Worm (Caenorhabditis elegans) whole organism, L4 larva: ENCODE measurements around the gene nipa-1.

Experiments used
- F37D6.2 ChIP-seq: sonication (generic microtip); optimal IDR thresholded peaks from 2 replicates; lab custom pipeline; 2016; ENCODE audit warnings: mild to moderate bottlenecking, missing genetic modification characterization, missing compliant biosample characterization
- F49E8.2 ChIP-seq: sonication (generic microtip); optimal IDR thresholded peaks from 2 replicates; lab custom pipeline; 2016; ENCODE audit warnings: missing compliant biosample characterization, mild to moderate bottlenecking, missing genetic modification characterization, borderline replicate concordance
- R02D3.7 ChIP-seq: fragments of 150-350 bp; sonication (generic microtip); optimal IDR thresholded peaks from 3 replicates; lab custom pipeline; 2014; ENCODE audit warnings: missing biosample characterization, missing genetic modification characterization
- Y105C5A.15 ChIP-seq: fragments of 200-800 bp; sonication (Bioruptor generic); IDR thresholded peaks from 2 replicates; pipeline ENCODE4 v1.3.6; 2022; ENCODE audit warnings: missing genetic modification characterization, missing compliant biosample characterization
- Y5F2A.4 ChIP-seq: fragments of 200-800 bp; sonication (Bioruptor generic); optimal IDR thresholded peaks from 2 replicates; lab custom pipeline; 2018; ENCODE audit warnings: mild to moderate bottlenecking, missing genetic modification characterization, missing compliant biosample characterization
- ama-1 ChIP-seq: fragments of 150-350 bp; optimal IDR thresholded peaks from 2 replicates; lab custom pipeline; 2014; ENCODE audit warnings: inconsistent platforms, mixed read lengths
- arid-1 ChIP-seq: fragments of 200-800 bp; sonication (Bioruptor generic); conservative IDR thresholded peaks from 2 replicates; pipeline ENCODE4 v1.3.6; 2022; ENCODE audit warnings: missing genetic modification reagents, missing genetic modification characterization, missing compliant biosample characterization
- ces-1 ChIP-seq: fragments of 150-350 bp; sonication (generic microtip); optimal IDR thresholded peaks from 4 replicates; lab custom pipeline; 2014; ENCODE audit warnings: missing biosample characterization, missing genetic modification reagents, missing genetic modification characterization
- daf-12 ChIP-seq: fragments of 150-350 bp; optimal IDR thresholded peaks from 2 replicates; lab custom pipeline; 2014; ENCODE audit warnings: missing biosample characterization, missing genetic modification reagents, missing genetic modification characterization
- daf-16 ChIP-seq, 3 experiments: sonication (generic microtip); optimal IDR thresholded peaks; 2 replicates each; lab custom pipeline; 2016 to 2017; ENCODE audit warnings: missing genetic modification characterization in 3 of 3, missing genetic modification reagents in 3 of 3, mild to moderate bottlenecking in 2 of 3, missing compliant biosample characterization in 2 of 3, missing biosample characterization in 1 of 3, moderate library complexity in 1 of 3
- dmd-9 ChIP-seq: fragments of 200-800 bp; sonication (Bioruptor generic); IDR thresholded peaks from 2 replicates; pipeline ENCODE4 v1.3.6; 2022; ENCODE audit warnings: missing genetic modification reagents, missing genetic modification characterization, missing compliant biosample characterization
- egl-27 ChIP-seq: sonication (generic microtip); optimal IDR thresholded peaks from 3 replicates; lab custom pipeline; 2017; ENCODE audit warnings: missing biosample characterization, missing genetic modification reagents, missing genetic modification characterization
- egl-43 ChIP-seq: fragments of 200-800 bp; sonication (Bioruptor generic); IDR thresholded peaks from 2 replicates; pipeline ENCODE4 v1.3.6; 2022; ENCODE audit warnings: missing genetic modification reagents, missing genetic modification characterization, missing compliant biosample characterization
- lin-15B ChIP-seq: fragments of 150-350 bp; sonication (generic microtip); optimal IDR thresholded peaks from 3 replicates; lab custom pipeline; 2014; ENCODE audit warnings: missing biosample characterization, missing genetic modification characterization
- lin-39 ChIP-seq: fragments of 150-350 bp; optimal IDR thresholded peaks from 2 replicates; lab custom pipeline; 2014; ENCODE audit warnings: missing biosample characterization, missing genetic modification reagents, missing genetic modification characterization
- madf-5 ChIP-seq, 2 experiments: fragments of 200-800 bp; sonication (Bioruptor generic); IDR thresholded peaks; 2 replicates each; pipeline ENCODE4 v1.3.6; 2022; ENCODE audit warnings: missing compliant biosample characterization in 2 of 2, missing genetic modification characterization in 2 of 2
- mdl-1 ChIP-seq, 2 experiments: fragments of 150-350 bp in 1 of 2; sonication (generic microtip) in 1 of 2; optimal IDR thresholded peaks; 2 replicates each; lab custom pipeline; 2014 to 2017; ENCODE audit warnings: missing biosample characterization in 2 of 2, missing genetic modification characterization in 2 of 2
- mes-2 ChIP-seq: sonication (generic microtip); optimal IDR thresholded peaks from 2 replicates; lab custom pipeline; 2016; ENCODE audit warnings: missing genotype, mild to moderate bottlenecking, missing genetic modification characterization, missing compliant biosample characterization; ENCODE audit not compliant: poor library complexity, severe bottlenecking
- nhr-25 ChIP-seq: sonication (generic microtip); optimal IDR thresholded peaks from 2 replicates; lab custom pipeline; 2017; ENCODE audit warnings: missing genetic modification characterization, mild to moderate bottlenecking, missing compliant biosample characterization, antibody characterized with exemption, moderate library complexity, borderline replicate concordance; ENCODE audit not compliant: insufficient read depth
- nhr-28 ChIP-seq: fragments of 150-350 bp; optimal IDR thresholded peaks from 2 replicates; lab custom pipeline; 2014; ENCODE audit warnings: missing biosample characterization, missing genetic modification characterization
- nhr-41 ChIP-seq: fragments of 200-800 bp; sonication (Bioruptor generic); IDR thresholded peaks from 2 replicates; pipeline ENCODE4 v1.3.6; 2022; ENCODE audit warnings: missing genetic modification reagents, missing genetic modification characterization, missing compliant biosample characterization
- nhr-42 ChIP-seq: fragments of 200-800 bp; sonication (Bioruptor generic); IDR thresholded peaks from 2 replicates; pipeline ENCODE4 v1.3.6; 2022; ENCODE audit warnings: missing genetic modification characterization, missing compliant biosample characterization
- nhr-76 ChIP-seq: fragments of 150-350 bp; optimal IDR thresholded peaks from 2 replicates; lab custom pipeline; 2014; ENCODE audit warnings: missing biosample characterization, missing genetic modification characterization
- nhr-77 ChIP-seq: fragments of 150-350 bp; optimal IDR thresholded peaks from 2 replicates; lab custom pipeline; 2014; ENCODE audit warnings: missing biosample characterization, missing genetic modification characterization
- pha-4 ChIP-seq, 2 experiments: fragments of 150-350 bp in 1 of 2; fragments of 200-800 bp in 1 of 2; sonication (Bioruptor generic) in 1 of 2; IDR thresholded peaks in 1 of 2; optimal IDR thresholded peaks in 1 of 2; 2 replicates each; pipeline versions ENCODE4 v1.3.6 to Lab custom; 2014 to 2022; ENCODE audit warnings: missing genetic modification characterization in 2 of 2, missing genetic modification reagents in 2 of 2, missing biosample characterization in 1 of 2, missing compliant biosample characterization in 1 of 2
- php-3 ChIP-seq: fragments of 200-800 bp; sonication (Bioruptor generic); IDR thresholded peaks from 2 replicates; pipeline ENCODE4 v1.3.6; 2022; ENCODE audit warnings: missing genetic modification reagents, missing genetic modification characterization, missing compliant biosample characterization
- snpc-1.2 ChIP-seq: fragments of 200-800 bp; sonication (Bioruptor generic); IDR thresholded peaks from 2 replicates; pipeline ENCODE4 v1.3.6; 2022; ENCODE audit warnings: missing genetic modification reagents, missing genetic modification characterization, missing compliant biosample characterization
- spr-3 ChIP-seq: fragments of 200-800 bp; sonication (Bioruptor generic); optimal IDR thresholded peaks from 2 replicates; lab custom pipeline; 2018; ENCODE audit warnings: mild to moderate bottlenecking, missing genetic modification characterization, missing compliant biosample characterization
- tra-1 ChIP-seq: fragments of 200-800 bp; sonication (Bioruptor generic); IDR thresholded peaks from 2 replicates; pipeline ENCODE4 v1.3.6; 2022; ENCODE audit warnings: missing genetic modification reagents, missing genetic modification characterization, missing compliant biosample characterization
- unc-130 ChIP-seq: sonication (generic microtip); optimal IDR thresholded peaks from 2 replicates; lab custom pipeline; 2016; ENCODE audit warnings: missing genetic modification reagents, missing genetic modification characterization, missing compliant biosample characterization
- unc-62 ChIP-seq, 3 experiments: fragments of 150-350 bp in 1 of 3; sonication (generic microtip); optimal IDR thresholded peaks in 2 of 3; peaks in 1 of 3; 1 replicate in 1 of 3; 2 replicates in 2 of 3; lab custom pipeline; 2014 to 2017; ENCODE audit warnings: missing biosample characterization in 3 of 3, missing genetic modification characterization in 3 of 3, missing genetic modification reagents in 3 of 3, missing genotype in 1 of 3
- zfp-3 ChIP-seq: fragments of 200-800 bp; sonication (Bioruptor generic); conservative IDR thresholded peaks from 2 replicates; pipeline ENCODE4 v1.3.6; 2022; ENCODE audit warnings: missing genetic modification reagents, missing genetic modification characterization, missing compliant biosample characterization
- ztf-11 ChIP-seq: fragments of 150-350 bp; optimal IDR thresholded peaks from 2 replicates; lab custom pipeline; 2014; ENCODE audit warnings: missing biosample characterization, missing genetic modification characterization

Gene nipa-1

DNA sequence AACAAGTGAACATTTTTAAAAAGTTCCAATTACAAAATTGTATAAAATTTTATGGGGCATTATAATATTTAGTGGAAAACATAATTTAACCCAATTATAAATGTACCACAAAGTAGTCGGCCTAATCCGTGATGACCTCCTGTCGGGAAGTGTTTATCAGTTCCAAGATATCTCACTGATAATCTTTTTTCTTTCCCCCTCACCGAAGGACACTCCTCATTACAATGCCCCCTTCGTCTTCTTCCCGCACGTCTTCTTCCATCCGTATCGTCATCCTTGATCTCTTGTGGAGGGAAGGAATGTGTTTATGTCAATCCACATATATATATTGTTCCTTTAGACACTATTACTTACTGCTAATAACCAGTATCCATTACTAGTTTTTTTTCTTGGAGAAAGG, 38.4 kb upstream of the nipa-1 start, which contains the start of gene R148.5:
Gene R148.5 (plus strand): TSS at position 331 of the 400 bp plus-strand sequence.
- TF ChIP-seq dmd-9 (GFP tag; lab: Robert Waterston, UW) = no peak

ce11 chrIII:3163448-3163847, 36.5 kb upstream of the nipa-1 start:
- TF ChIP-seq F49E8.2 (tag; lab: Kevin White, UChicago) = no peak
- no peak for TF ChIP-seq unc-130 (GFP tag; lab: Kevin White, UChicago)
- TF ChIP-seq daf-12 (tag; lab: Kevin White, UChicago) = no peak
- TF ChIP-seq zfp-3 (GFP tag; lab: Robert Waterston, UW) = no peak
- TF ChIP-seq egl-27 = no peak
- TF ChIP-seq nhr-76 (tag; lab: Kevin White, UChicago) = no peak
- no peak for TF ChIP-seq mdl-1 (tag; optimal IDR thresholded peaks at IDR 0.05; lab: Kevin White, UChicago)
- TF ChIP-seq dmd-9 (GFP tag; lab: Robert Waterston, UW) = no peak
- TF ChIP-seq madf-5 (GFP tag; IDR thresholded peaks at IDR 0.05; lab: Robert Waterston, UW) = no peak
- TF ChIP-seq nhr-77 = no peak
- no peak for TF ChIP-seq Y105C5A.15 (GFP tag; lab: Robert Waterston, UW)
- no peak for TF ChIP-seq tra-1 (GFP tag; lab: Robert Waterston, UW)
- no peak for TF ChIP-seq pha-4 (GFP tag; IDR thresholded peaks at IDR 0.05; lab: Robert Waterston, UW)
- no peak for TF ChIP-seq pha-4 (tag; optimal IDR thresholded peaks at IDR 0.05; lab: Kevin White, UChicago)
- no peak for TF ChIP-seq ama-1 (lab: Kevin White, UChicago)

ce11 chrIII:3161600-3161999, 34.7 kb upstream of the nipa-1 start:
- TF ChIP-seq nhr-25 (peak; percentile 73), nhr-28 (peak; percentile 23), daf-16 (GFP tag; optimal IDR thresholded peaks at IDR 0.05; lab: Kevin White, UChicago) (no peak), daf-16 (tag; optimal IDR thresholded peaks at IDR 0.05; lab: Kevin White, UChicago) (no peak)

ce11 chrIII:3160490-3160889, 33.6 kb upstream of the nipa-1 start:
- TF ChIP-seq ztf-11 (tag; lab: Kevin White, UChicago) (no peak), Y105C5A.15 (GFP tag; lab: Robert Waterston, UW) (no peak), R02D3.7 (tag; lab: Kevin White, UChicago) (no peak), php-3 (GFP tag; lab: Robert Waterston, UW) (no peak), unc-62 (GFP tag; optimal IDR thresholded peaks at IDR 0.05 in 1 of 2; lab: Kevin White, UChicago) (no peak), unc-62 (tag; optimal IDR thresholded peaks at IDR 0.05; lab: Kevin White, UChicago) (no peak), zfp-3 (GFP tag; lab: Robert Waterston, UW) (no peak), egl-27 (no peak), egl-43 (GFP tag; lab: Robert Waterston, UW) (no peak), nhr-41 (no peak), F37D6.2 (tag; lab: Kevin White, UChicago) (no peak), spr-3 (GFP tag; lab: Kevin White, UChicago) (no peak), nhr-42 (GFP tag; lab: Robert Waterston, UW) (no peak), arid-1 (no peak), Y5F2A.4 (GFP tag; lab: Kevin White, UChicago) (no peak), ces-1 (GFP tag; lab: Kevin White, UChicago) (no peak), snpc-1.2 (GFP tag; lab: Robert Waterston, UW) (no peak), ama-1 (lab: Kevin White, UChicago) (no peak)

- TF ChIP-seq lin-39 (tag; lab: Kevin White, UChicago) (no peak), lin-15B (tag; lab: Kevin White, UChicago) (no peak), mes-2 (tag; lab: Kevin White, UChicago) (no peak)
Observed at ce11 chrIII:3154968-3155367, 28.0 kb upstream of the nipa-1 start, which contains the start of gene C44B11.1. Gene C44B11.1, plus strand, starts transcription at chrIII:3155268.
